Worm (Caenorhabditis elegans): ENCODE measurements around the gene ZK813.3.

ce11 chrX:3393562-3393961, 48.1 kb upstream of the ZK813.3 start, which contains the start of gene slcf-2:
- TF ChIP-seq W03F9.2 (tag; optimal IDR thresholded peaks at IDR 0.05) (no peak), him-1 (tag; optimal IDR thresholded peaks at IDR 0.05) (no peak), dao-5 (tag; optimal IDR thresholded peaks at IDR 0.05) (no peak)

All from whole organism, L4/young adult.